Worm (Caenorhabditis elegans) whole organism, L3 larva: ENCODE data around the gene F12F6.7.

ENCODE experiments used
- egl-27 ChIP-seq: sonication (generic microtip); optimal IDR thresholded peaks from 4 replicates; lab custom pipeline; 2017; ENCODE audit warnings: missing biosample characterization, missing genetic modification reagents, missing genetic modification characterization
- fkh-10 ChIP-seq: sonication (generic microtip); optimal IDR thresholded peaks from 2 replicates; lab custom pipeline; 2017; ENCODE audit warnings: missing biosample characterization, missing genetic modification reagents, missing genetic modification characterization
- fos-1 ChIP-seq: fragments of 150-350 bp; optimal IDR thresholded peaks from 2 replicates; lab custom pipeline; 2014; ENCODE audit warnings: missing biosample characterization, missing genetic modification characterization
- hmg-11 ChIP-seq: sonication (generic microtip); optimal IDR thresholded peaks from 2 replicates; lab custom pipeline; 2016; ENCODE audit warnings: missing genetic modification characterization, missing compliant biosample characterization
- nhr-12 ChIP-seq: fragments of 150-350 bp; optimal IDR thresholded peaks from 2 replicates; lab custom pipeline; 2014; ENCODE audit warnings: missing biosample characterization, missing genetic modification characterization
- nhr-237 ChIP-seq: fragments of 150-350 bp; optimal IDR thresholded peaks from 2 replicates; lab custom pipeline; 2014; ENCODE audit warnings: missing biosample characterization, missing genetic modification characterization
- unc-62 ChIP-seq: fragments of 150-350 bp; sonication (generic microtip); optimal IDR thresholded peaks from 4 replicates; lab custom pipeline; 2014; ENCODE audit warnings: missing biosample characterization, missing genetic modification reagents, missing genetic modification characterization
- zag-1 ChIP-seq: fragments of 150-350 bp; optimal IDR thresholded peaks from 2 replicates; lab custom pipeline; 2014; ENCODE audit warnings: missing biosample characterization, missing genetic modification characterization

- TF ChIP-seq unc-62 (GFP tag; lab: Kevin White, UChicago) (no peak), nhr-237 (tag; lab: Kevin White, UChicago) (no peak), fkh-10 (GFP tag; lab: Kevin White, UChicago) (no peak), egl-27 (tag; lab: Kevin White, UChicago) (no peak), nhr-12 (tag; lab: Kevin White, UChicago) (no peak), zag-1 (no peak), hmg-11 (tag; lab: Kevin White, UChicago) (peak; percentile 66), fos-1 (tag; lab: Kevin White, UChicago) (no peak)
Measured at ce11 chrIV:11594191-11594673, 32.6 kb upstream of the F12F6.7 start, which contains the start of gene mig-38.
